Fruit fly (Drosophila melanogaster) whole organism, embryonic: ENCODE measurements around the gene CG12948.

Experiments used
- Asciz ChIP-seq: fragments of 200-800 bp; sonication (Bioruptor generic); optimal IDR thresholded peaks from 2 replicates; lab custom pipeline; 2017; ENCODE audit warnings: missing biosample characterization, mild to moderate bottlenecking, missing genetic modification characterization, missing genetic modification reagents
- Bdp1 ChIP-seq: fragments of 200-800 bp; sonication (Bioruptor generic); optimal IDR thresholded peaks from 3 replicates; lab custom pipeline; 2016; ENCODE audit warnings: missing biosample characterization, missing genetic modification characterization
- Bgb ChIP-seq: fragments of 200-800 bp; sonication (Bioruptor generic); IDR thresholded peaks from 2 replicates; pipeline ENCODE4 v1.3.6; 2022; ENCODE audit warnings: missing biosample characterization, missing genetic modification characterization; ENCODE audit not compliant: partially characterized antibody
- CG11398 ChIP-seq: fragments of 200-800 bp; sonication (Bioruptor generic); optimal IDR thresholded peaks from 2 replicates; lab custom pipeline; 2016; ENCODE audit warnings: missing biosample characterization, missing genetic modification characterization
- CG12104 ChIP-seq: fragments of 200-800 bp; sonication (Bioruptor generic); optimal IDR thresholded peaks from 3 replicates; lab custom pipeline; 2016; ENCODE audit warnings: missing biosample characterization, missing genetic modification characterization
- CG1233 ChIP-seq: fragments of 200-800 bp; sonication (Bioruptor generic); optimal IDR thresholded peaks from 4 replicates; lab custom pipeline; 2018; ENCODE audit warnings: missing biosample characterization, mild to moderate bottlenecking, missing genetic modification characterization
- CG13424 ChIP-seq: fragments of 200-800 bp; sonication (Bioruptor generic); optimal IDR thresholded peaks from 2 replicates; lab custom pipeline; 2019; ENCODE audit warnings: missing biosample characterization, mild to moderate bottlenecking, missing genetic modification characterization, moderate library complexity
- CG13894 ChIP-seq: fragments of 200-800 bp; sonication (Bioruptor generic); optimal IDR thresholded peaks from 3 replicates; lab custom pipeline; 2018; ENCODE audit warnings: missing biosample characterization, mild to moderate bottlenecking, missing genetic modification characterization, moderate library complexity
- CG14050 ChIP-seq: fragments of 200-800 bp; sonication (Bioruptor generic); IDR thresholded peaks from 3 replicates; pipeline ENCODE4 v1.3.6; 2022; ENCODE audit warnings: missing biosample characterization, missing genetic modification characterization
- CG15514 ChIP-seq: fragments of 200-800 bp; sonication (Bioruptor generic); optimal IDR thresholded peaks from 3 replicates; lab custom pipeline; 2017; ENCODE audit warnings: missing biosample characterization, missing genetic modification characterization, mild to moderate bottlenecking, moderate library complexity, missing genetic modification reagents
- CG17186 ChIP-seq: fragments of 200-800 bp; sonication (Bioruptor generic); optimal IDR thresholded peaks from 3 replicates; lab custom pipeline; 2017; ENCODE audit warnings: missing biosample characterization, missing genetic modification reagents, missing genetic modification characterization
- CG17612 ChIP-seq: fragments of 200-800 bp; sonication (Bioruptor generic); IDR thresholded peaks from 2 replicates; pipeline ENCODE4 v1.3.6; 2022; ENCODE audit warnings: missing biosample characterization, missing genetic modification characterization
- CG6272 ChIP-seq: fragments of 200-800 bp; sonication (Bioruptor generic); IDR thresholded peaks from 2 replicates; pipeline ENCODE4 v1.3.6; 2022; ENCODE audit warnings: missing biosample characterization, missing genetic modification characterization
- CG6791 ChIP-seq: fragments of 200-800 bp; sonication (Bioruptor generic); IDR thresholded peaks from 3 replicates; pipeline ENCODE4 v1.3.6; 2022; ENCODE audit warnings: missing biosample characterization, missing genetic modification characterization; ENCODE audit not compliant: partially characterized antibody
- CG7556 ChIP-seq: fragments of 200-800 bp; sonication (Bioruptor generic); optimal IDR thresholded peaks from 2 replicates; lab custom pipeline; 2017; ENCODE audit warnings: missing biosample characterization, mild to moderate bottlenecking, missing genetic modification characterization
- CG8478 ChIP-seq: fragments of >200 bp; optimal IDR thresholded peaks from 2 replicates; lab custom pipeline; 2018
- CG8765 ChIP-seq: fragments of 200-800 bp; sonication (Bioruptor generic); IDR thresholded peaks from 2 replicates; pipeline ENCODE4 v1.3.6; 2022; ENCODE audit warnings: missing biosample characterization, missing genetic modification characterization
- CG8924 ChIP-seq: fragments of 200-800 bp; optimal IDR thresholded peaks from 3 replicates; lab custom pipeline; 2019; ENCODE audit warnings: missing biosample characterization, mild to moderate bottlenecking, missing genetic modification characterization, moderate library complexity
- CkIIα-i1 ChIP-seq: fragments of 200-800 bp; sonication (Bioruptor generic); IDR thresholded peaks from 2 replicates; pipeline ENCODE4 v1.3.6; 2022; ENCODE audit warnings: missing biosample characterization, missing genetic modification characterization
- CrebB ChIP-seq: fragments of 200-800 bp; sonication (Bioruptor generic); optimal IDR thresholded peaks from 3 replicates; lab custom pipeline; 2018; ENCODE audit warnings: missing biosample characterization, mild to moderate bottlenecking, missing genetic modification characterization
- Dfd ChIP-seq, 2 experiments: fragments of >200 bp; optimal IDR thresholded peaks; 2 replicates each; lab custom pipeline; 2017; ENCODE audit warnings: missing biosample characterization in 2 of 2, missing genetic modification characterization in 2 of 2
- HLH3B ChIP-seq: fragments of 200-800 bp; sonication (Bioruptor generic); IDR thresholded peaks from 2 replicates; pipeline ENCODE4 v1.3.6; 2022; ENCODE audit warnings: missing biosample characterization, missing genetic modification characterization
- HLH4C ChIP-seq: fragments of 200-800 bp; sonication (Bioruptor generic); IDR thresholded peaks from 3 replicates; pipeline ENCODE4 v1.3.6; 2022; ENCODE audit warnings: missing biosample characterization, missing genetic modification characterization; ENCODE audit not compliant: partially characterized antibody
- Hmr ChIP-seq: fragments of 200-800 bp; sonication (Bioruptor generic); optimal IDR thresholded peaks from 3 replicates; lab custom pipeline; 2017; ENCODE audit warnings: mild to moderate bottlenecking, missing biosample characterization, missing genetic modification reagents, missing genetic modification characterization
- Max ChIP-seq: fragments of 200-800 bp; sonication (Bioruptor generic); optimal IDR thresholded peaks from 2 replicates; lab custom pipeline; 2016; ENCODE audit warnings: missing biosample characterization, mild to moderate bottlenecking, missing genetic modification characterization
- Optix ChIP-seq: fragments of 200-800 bp; sonication (Bioruptor generic); IDR thresholded peaks from 3 replicates; pipeline ENCODE4 v1.3.6; 2022; ENCODE audit warnings: missing biosample characterization, missing genetic modification characterization
- Ptx1 ChIP-seq: fragments of 200-800 bp; sonication (Bioruptor generic); IDR thresholded peaks from 2 replicates; pipeline ENCODE4 v1.3.6; 2022; ENCODE audit warnings: missing biosample characterization, missing genetic modification characterization
- Rfx ChIP-seq: fragments of 200-800 bp; sonication (Bioruptor generic); IDR thresholded peaks from 2 replicates; pipeline ENCODE4 v1.3.6; 2022; ENCODE audit warnings: missing biosample characterization, missing genetic modification characterization
- Sox100B ChIP-seq: fragments of 200-800 bp; sonication (Bioruptor generic); optimal IDR thresholded peaks from 3 replicates; lab custom pipeline; 2018; ENCODE audit warnings: missing biosample characterization, mild to moderate bottlenecking, missing genetic modification characterization
- TFAM ChIP-seq: fragments of 200-800 bp; sonication (Bioruptor generic); optimal IDR thresholded peaks from 2 replicates; lab custom pipeline; 2017; ENCODE audit warnings: missing biosample characterization, missing genetic modification characterization, inconsistent platforms
- bigmax ChIP-seq: fragments of 200-800 bp; sonication (Bioruptor generic); optimal IDR thresholded peaks from 2 replicates; lab custom pipeline; 2018; ENCODE audit warnings: missing biosample characterization, mild to moderate bottlenecking, missing genetic modification characterization
- bsh ChIP-seq, 2 experiments: fragments of 200-800 bp; sonication (Bioruptor generic); optimal IDR thresholded peaks; 2 replicates each; lab custom pipeline; 2017 to 2018; ENCODE audit warnings: mild to moderate bottlenecking in 2 of 2, missing biosample characterization in 2 of 2, missing genetic modification characterization in 2 of 2, moderate library complexity in 1 of 2
- caup ChIP-seq: fragments of 200-800 bp; sonication (Bioruptor generic); optimal IDR thresholded peaks from 3 replicates; lab custom pipeline; 2017; ENCODE audit warnings: missing biosample characterization, mild to moderate bottlenecking, missing genetic modification characterization, moderate library complexity; ENCODE audit not compliant: severe bottlenecking
- chm ChIP-seq: fragments of 200-800 bp; sonication (Bioruptor generic); IDR thresholded peaks from 2 replicates; pipeline ENCODE4 v1.3.6; 2022; ENCODE audit warnings: missing biosample characterization, missing genetic modification characterization
- dpn ChIP-seq, 2 experiments: fragments of 200-800 bp; sonication (Bioruptor generic); optimal IDR thresholded peaks; 3 replicates each; lab custom pipeline; 2016; ENCODE audit warnings: missing biosample characterization in 2 of 2, missing genetic modification characterization in 2 of 2
- ems ChIP-seq: fragments of 200-800 bp; sonication (Bioruptor generic); optimal IDR thresholded peaks from 3 replicates; lab custom pipeline; 2016; ENCODE audit warnings: missing biosample characterization, missing genetic modification characterization
- fd102C ChIP-seq: fragments of 200-800 bp; sonication (Bioruptor generic); optimal IDR thresholded peaks from 2 replicates; lab custom pipeline; 2018; ENCODE audit warnings: missing biosample characterization, mild to moderate bottlenecking, missing genetic modification characterization, moderate library complexity
- gcm ChIP-seq: fragments of 200-800 bp; sonication (Bioruptor generic); optimal IDR thresholded peaks from 2 replicates; lab custom pipeline; 2019; ENCODE audit warnings: missing biosample characterization, mild to moderate bottlenecking, missing genetic modification characterization, moderate library complexity
- gfzf ChIP-seq: fragments of 200-800 bp; sonication (Bioruptor generic); optimal IDR thresholded peaks from 2 replicates; lab custom pipeline; 2016; ENCODE audit warnings: missing biosample characterization, mild to moderate bottlenecking, missing genetic modification characterization, moderate library complexity
- hth ChIP-seq: fragments of >200 bp; optimal IDR thresholded peaks from 2 replicates; lab custom pipeline; 2017; ENCODE audit warnings: inconsistent platforms
- mam ChIP-seq: fragments of 200-800 bp; sonication (Bioruptor generic); optimal IDR thresholded peaks from 3 replicates; lab custom pipeline; 2016; ENCODE audit warnings: missing biosample characterization, missing genetic modification characterization
- mld ChIP-seq: fragments of 200-800 bp; sonication (Bioruptor generic); IDR thresholded peaks from 3 replicates; pipeline ENCODE4 v1.3.6; 2022; ENCODE audit warnings: missing biosample characterization, missing genetic modification characterization; ENCODE audit not compliant: partially characterized antibody
- nerfin-2 ChIP-seq: fragments of 200-800 bp; sonication (Bioruptor generic); IDR thresholded peaks from 2 replicates; pipeline ENCODE4 v1.3.6; 2022; ENCODE audit warnings: missing biosample characterization, missing genetic modification characterization; ENCODE audit not compliant: partially characterized antibody
- nmo ChIP-seq: fragments of 200-800 bp; sonication (Bioruptor generic); optimal IDR thresholded peaks from 2 replicates; lab custom pipeline; 2018; ENCODE audit warnings: missing biosample characterization, mild to moderate bottlenecking, missing genetic modification characterization, moderate library complexity
- oc ChIP-seq: fragments of 200-800 bp; sonication (Bioruptor generic); optimal IDR thresholded peaks from 2 replicates; lab custom pipeline; 2018; ENCODE audit warnings: missing biosample characterization, mild to moderate bottlenecking, missing genetic modification characterization, moderate library complexity
- peb ChIP-seq: fragments of 200-800 bp; sonication (Bioruptor generic); IDR thresholded peaks from 2 replicates; pipeline ENCODE4 v1.3.6; 2022; ENCODE audit warnings: missing biosample characterization, missing genetic modification characterization
- phol ChIP-seq: fragments of 200-800 bp; sonication (Bioruptor generic); optimal IDR thresholded peaks from 3 replicates; lab custom pipeline; 2018; ENCODE audit warnings: missing biosample characterization, mild to moderate bottlenecking, missing genetic modification characterization, moderate library complexity
- ro ChIP-seq: fragments of 200-800 bp; sonication (Bioruptor generic); IDR thresholded peaks from 2 replicates; pipeline ENCODE4 v1.3.6; 2022; ENCODE audit warnings: missing biosample characterization, missing genetic modification characterization
- sens ChIP-seq: fragments of 200-800 bp; sonication (Bioruptor generic); peaks from one replicate; lab custom pipeline; 2016; ENCODE audit warnings: missing biosample characterization, missing genetic modification characterization
- wor ChIP-seq: fragments of 200-800 bp; sonication (Bioruptor generic); IDR thresholded peaks from 2 replicates; pipeline ENCODE4 v1.3.6; 2022; ENCODE audit warnings: missing biosample characterization, missing genetic modification characterization
- z ChIP-seq: fragments of 200-800 bp; sonication (Bioruptor generic); IDR thresholded peaks from 3 replicates; pipeline ENCODE4 v1.3.6; 2022; ENCODE audit warnings: missing biosample characterization, missing genetic modification characterization

Gene CG12948

dm6 chr3R:9791177-9791806, 43.7 kb upstream of the CG12948 start, which contains the start of the genes CG12945 and CG8507 (continued):
- no peak for TF ChIP-seq ro (GFP tag; lab: Robert Waterston, UW)
- peak; percentile 63 for TF ChIP-seq Max (GFP tag; lab: Kevin White, UChicago)
- TF ChIP-seq Sox100B (GFP tag; lab: Kevin White, UChicago), result no peak
- TF ChIP-seq Asciz (GFP tag; lab: Kevin White, UChicago), result no peak
- TF ChIP-seq CG17186 (GFP tag; lab: Kevin White, UChicago), result no peak
- TF ChIP-seq bsh (GFP tag; optimal IDR thresholded peaks at IDR 0.05; lab: Kevin White, UChicago), result peak in 1 of 2 experiments; percentile 20
- no peak for TF ChIP-seq Bgb (GFP tag; lab: Robert Waterston, UW)
- no peak for TF ChIP-seq HLH4C (GFP tag; lab: Robert Waterston, UW)
- TF ChIP-seq CG14050 (GFP tag; lab: Robert Waterston, UW), result no peak
- no peak for TF ChIP-seq CG13894 (tag; lab: Kevin White, UChicago)
- no peak for TF ChIP-seq mld (GFP tag; lab: Robert Waterston, UW)
- TF ChIP-seq Dfd (GFP tag; optimal IDR thresholded peaks at IDR 0.05; lab: Kevin White, UChicago), result no peak
- peak; percentile 31 for TF ChIP-seq CG8924
- peak; percentile 67 for TF ChIP-seq CG13424 (tag; lab: Kevin White, UChicago)
- TF ChIP-seq wor (GFP tag; lab: Robert Waterston, UW), result no peak
- no peak for TF ChIP-seq CrebB (tag; lab: Kevin White, UChicago)
- no peak for TF ChIP-seq Optix
- peak; percentile 40 for TF ChIP-seq CG15514 (GFP tag; lab: Kevin White, UChicago)
- TF ChIP-seq CG7556 (GFP tag; lab: Kevin White, UChicago), result no peak
- TF ChIP-seq Rfx (GFP tag; lab: Robert Waterston, UW), result peak; percentile 66
- no peak for TF ChIP-seq TFAM (GFP tag; lab: Kevin White, UChicago)
- peak; percentile 37 for TF ChIP-seq gcm (GFP tag; lab: Kevin White, UChicago)
- TF ChIP-seq CG11398 (GFP tag; lab: Kevin White, UChicago), result no peak
- no peak for TF ChIP-seq CkIIα-i1 (GFP tag; lab: Robert Waterston, UW)
- TF ChIP-seq sens, result peak; percentile 85
- peak; percentile 80 for TF ChIP-seq nmo (GFP tag; lab: Kevin White, UChicago)
- no peak for TF ChIP-seq CG8765 (GFP tag; lab: Robert Waterston, UW)
- peak; percentile 43 for TF ChIP-seq dpn (GFP tag; optimal IDR thresholded peaks at IDR 0.05; lab: Kevin White, UChicago)
- TF ChIP-seq z (GFP tag; lab: Robert Waterston, UW), result no peak
- no peak for TF ChIP-seq CG6791 (GFP tag; lab: Robert Waterston, UW)
- no peak for TF ChIP-seq CG1233 (GFP tag; lab: Kevin White, UChicago)
- no peak for TF ChIP-seq hth (lab: Kevin White, UChicago)
- peak; percentile 1 for TF ChIP-seq ems (GFP tag; lab: Kevin White, UChicago)
- TF ChIP-seq caup (GFP tag; lab: Kevin White, UChicago), result no peak
- TF ChIP-seq chm (GFP tag; lab: Robert Waterston, UW), result no peak
- no peak for TF ChIP-seq peb (GFP tag; lab: Robert Waterston, UW)
- peak; percentile 44 for TF ChIP-seq mam
- TF ChIP-seq gfzf, result peak; percentile 79
- no peak for TF ChIP-seq HLH3B (GFP tag; lab: Robert Waterston, UW)
- TF ChIP-seq oc, result no peak
- TF ChIP-seq CG12104 (GFP tag; lab: Kevin White, UChicago), result no peak
- peak; percentile 68 for TF ChIP-seq phol (tag; lab: Kevin White, UChicago)
- no peak for TF ChIP-seq CG17612 (GFP tag; lab: Robert Waterston, UW)
- TF ChIP-seq Hmr (GFP tag; lab: Kevin White, UChicago), result no peak
- TF ChIP-seq Bdp1, result peak; percentile 14
- TF ChIP-seq nerfin-2 (GFP tag; lab: Robert Waterston, UW), result no peak
- TF ChIP-seq CG6272 (GFP tag; lab: Robert Waterston, UW), result no peak
- TF ChIP-seq CG8478 (lab: Kevin White, UChicago), result no peak
- peak; percentile 44 for TF ChIP-seq Ptx1 (GFP tag; lab: Robert Waterston, UW)
- TF ChIP-seq bigmax (GFP tag; lab: Kevin White, UChicago), result no peak
- TF ChIP-seq fd102C, result no peak
